Worm (Caenorhabditis elegans): ENCODE results near the gene hot-6.

- TF ChIP-seq tab-1 (GFP tag; IDR thresholded peaks at IDR 0.05) (no peak), ref-1 (GFP tag; conservative IDR thresholded peaks at IDR 0.05) (no peak), cog-1 (tag; optimal IDR thresholded peaks at IDR 0.05) (no peak), T22C8.4 (GFP tag; IDR thresholded peaks at IDR 0.05) (no peak), klf-2 (GFP tag; conservative IDR thresholded peaks at IDR 0.05) (no peak), flt-1 (GFP tag; IDR thresholded peaks at IDR 0.05) (no peak), ztf-29 (GFP tag; IDR thresholded peaks at IDR 0.05) (no peak), med-1 (GFP tag; optimal IDR thresholded peaks at IDR 0.05; ENCODE audit: insufficient read depth) (no peak)
Observed at ce11 chrV:11040473-11040872, 17.7 kb upstream of the hot-6 start, which contains the start of gene C45B11.8.
